Fruit fly (Drosophila melanogaster): ENCODE measurements around the gene Nep5.

- TF ChIP-seq Sin3A (optimal IDR thresholded peaks at IDR 0.05): no peak
- TF ChIP-seq psq (optimal IDR thresholded peaks at IDR 0.05): no peak
- no peak for TF ChIP-seq Myc (optimal IDR thresholded peaks at IDR 0.05)
Observed at dm6 chr3R:27087549-27087948, 23.6 kb upstream of the Nep5 start, which contains the start of gene Cpr97Ea.

Measured in Kc167 (cell line).